Worm (Caenorhabditis elegans): Measurements from ENCODE around the gene scd-1.

The scd-1 gene

DNA sequence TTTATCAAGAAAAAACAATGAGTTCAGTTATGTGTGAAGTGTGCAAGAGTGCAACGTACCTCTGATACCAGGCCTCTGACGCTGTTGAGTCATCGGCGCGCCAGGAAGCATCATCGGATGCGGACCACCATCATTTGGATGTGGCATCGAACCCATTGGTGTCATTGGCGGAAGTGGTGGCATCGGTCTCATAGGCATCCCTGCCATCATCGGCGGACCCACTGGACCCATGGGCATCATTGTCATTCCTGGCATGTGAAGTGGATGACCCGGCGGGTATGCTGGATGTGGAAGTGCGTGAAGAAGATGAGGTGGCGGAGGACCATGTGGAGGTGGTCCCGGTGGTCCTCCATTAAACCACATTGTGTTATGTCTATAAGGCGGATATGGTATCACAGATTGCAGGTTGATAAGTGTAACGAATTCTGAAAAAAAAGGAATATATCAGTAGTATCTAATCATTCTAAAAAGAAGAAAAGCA is at the start of gene scd-1:
scd-1 (minus strand) TSS at position 431 of the 481 bp plus-strand sequence.
- TF ChIP-seq ZK546.5 (tag; optimal IDR thresholded peaks at IDR 0.05) (no peak), nhr-67 (tag; optimal IDR thresholded peaks at IDR 0.05) (no peak), egl-5 (tag; optimal IDR thresholded peaks at IDR 0.05) (no peak), zag-1 (tag; optimal IDR thresholded peaks at IDR 0.05) (no peak), nfya-1 (tag; optimal IDR thresholded peaks at IDR 0.05; ENCODE audit: insufficient read depth) (no peak), ztf-4 (tag; optimal IDR thresholded peaks at IDR 0.05) (no peak), lsy-12 (tag; optimal IDR thresholded peaks at IDR 0.05) (no peak), daf-12 (tag; optimal IDR thresholded peaks at IDR 0.05) (no peak), ama-1 (optimal IDR thresholded peaks at IDR 0.05) (no peak), pqm-1 (tag; optimal IDR thresholded peaks at IDR 0.05) (no peak), nhr-237 (tag; optimal IDR thresholded peaks at IDR 0.05) (no peak), lin-15B (tag; optimal IDR thresholded peaks at IDR 0.05) (no peak), ceh-9 (tag; optimal IDR thresholded peaks at IDR 0.05) (no peak), nhr-12 (tag; optimal IDR thresholded peaks at IDR 0.05) (no peak), mdl-1 (tag; optimal IDR thresholded peaks at IDR 0.05) (no peak), elt-1 (tag; optimal IDR thresholded peaks at IDR 0.05) (no peak), ztf-11 (tag; optimal IDR thresholded peaks at IDR 0.05) (no peak), ceh-16 (tag; optimal IDR thresholded peaks at IDR 0.05) (no peak)

DNA sequence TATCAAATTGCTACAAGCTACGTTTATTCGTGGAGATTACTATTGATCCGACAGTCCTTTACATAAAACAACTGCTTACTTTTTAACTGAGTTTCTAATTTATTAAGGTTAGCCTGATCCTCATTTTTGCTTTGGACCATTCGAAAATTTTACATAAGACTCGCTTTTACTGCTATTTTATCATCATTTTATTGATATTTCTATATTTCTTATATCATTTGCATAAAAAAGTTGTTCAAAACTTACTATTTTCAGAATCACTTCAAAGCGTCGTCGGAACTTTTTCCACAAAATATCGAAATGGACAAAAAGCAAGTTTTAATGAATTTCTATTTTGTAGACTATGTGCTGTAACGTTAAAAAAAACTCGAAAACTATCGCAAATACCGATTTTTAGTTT is 48.9 kb upstream of the scd-1 start, which contains the start of gene T24D5.1:
T24D5.1 (plus strand) TSS at position 301 of the 400 bp plus-strand sequence.
- no peak for TF ChIP-seq jun-1 (tag; optimal IDR thresholded peaks at IDR 0.05)
- TF ChIP-seq nfya-1 (tag; optimal IDR thresholded peaks at IDR 0.05; ENCODE audit: insufficient read depth), result no peak
- TF ChIP-seq nhr-12 (tag; optimal IDR thresholded peaks at IDR 0.05), result no peak
- no peak for TF ChIP-seq lin-15B (tag; optimal IDR thresholded peaks at IDR 0.05)
- TF ChIP-seq nhr-43 (tag; optimal IDR thresholded peaks at IDR 0.05; ENCODE audit: poor library complexity, severe bottlenecking), result no peak
- TF ChIP-seq elt-1 (tag; optimal IDR thresholded peaks at IDR 0.05), result no peak
- no peak for TF ChIP-seq unc-62 (GFP tag; optimal IDR thresholded peaks at IDR 0.05)
- no peak for TF ChIP-seq pha-4 (tag; optimal IDR thresholded peaks at IDR 0.05)
- no peak for TF ChIP-seq lsy-12 (tag; optimal IDR thresholded peaks at IDR 0.05)
- TF ChIP-seq nhr-11 (tag; optimal IDR thresholded peaks at IDR 0.05), result no peak
- no peak for TF ChIP-seq nhr-76 (tag; optimal IDR thresholded peaks at IDR 0.05)
- no peak for TF ChIP-seq nhr-28 (tag; optimal IDR thresholded peaks at IDR 0.05)
- TF ChIP-seq nhr-25 (tag; optimal IDR thresholded peaks at IDR 0.05), result no peak
- no peak for TF ChIP-seq ztf-11 (tag; optimal IDR thresholded peaks at IDR 0.05)
- no peak for TF ChIP-seq aly-2 (tag; optimal IDR thresholded peaks at IDR 0.05)

DNA sequence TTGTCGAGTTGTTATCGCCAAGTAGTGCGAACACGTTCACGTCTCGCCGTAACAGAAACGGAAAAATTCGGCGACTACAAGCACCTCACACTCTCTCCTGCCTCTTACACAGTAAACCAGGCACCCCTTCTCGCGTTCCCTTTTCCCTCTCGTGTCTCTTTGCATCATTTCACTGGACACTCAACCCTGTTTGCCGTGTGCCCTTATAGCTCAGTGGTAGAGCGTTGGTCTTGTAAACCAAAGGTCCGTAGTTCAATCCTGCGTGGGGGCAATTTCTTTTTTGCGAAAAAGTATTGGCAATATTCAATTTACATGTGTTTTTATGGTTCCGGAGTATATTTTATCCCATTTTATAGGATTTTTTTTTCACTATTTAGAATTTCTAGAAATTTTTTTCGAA is 38.0 kb upstream of the scd-1 start:
- no peak for TF ChIP-seq daf-12 (tag; optimal IDR thresholded peaks at IDR 0.05)
- peak; percentile 76 for TF ChIP-seq pha-4 (tag; optimal IDR thresholded peaks at IDR 0.05)
- no peak for TF ChIP-seq unc-62 (GFP tag; optimal IDR thresholded peaks at IDR 0.05)
- TF ChIP-seq elt-3 (tag; optimal IDR thresholded peaks at IDR 0.05), result no peak
- TF ChIP-seq mml-1 (tag; optimal IDR thresholded peaks at IDR 0.05), result no peak
- TF ChIP-seq jun-1 (tag; optimal IDR thresholded peaks at IDR 0.05), result peak; percentile 60
- peak; percentile 46 for TF ChIP-seq ceh-82 (tag; optimal IDR thresholded peaks at IDR 0.05)
- no peak for TF ChIP-seq fos-1 (tag; optimal IDR thresholded peaks at IDR 0.05)
- no peak for TF ChIP-seq ztf-11 (tag; optimal IDR thresholded peaks at IDR 0.05)
- TF ChIP-seq elt-1 (tag; optimal IDR thresholded peaks at IDR 0.05), result no peak
- no peak for TF ChIP-seq nhr-76 (tag; optimal IDR thresholded peaks at IDR 0.05)
- peak; percentile 45 for TF ChIP-seq elt-2 (tag; optimal IDR thresholded peaks at IDR 0.05)
- TF ChIP-seq skn-1 (tag; optimal IDR thresholded peaks at IDR 0.05), result peak; percentile 6
- TF ChIP-seq nhr-237 (tag; optimal IDR thresholded peaks at IDR 0.05), result no peak
- TF ChIP-seq aly-2 (tag; optimal IDR thresholded peaks at IDR 0.05), result no peak
- TF ChIP-seq nhr-25 (tag; optimal IDR thresholded peaks at IDR 0.05), result peak; percentile 42
- TF ChIP-seq egl-27 (tag; optimal IDR thresholded peaks at IDR 0.05), result peak; percentile 44
- TF ChIP-seq nhr-11 (tag; optimal IDR thresholded peaks at IDR 0.05), result no peak
- no peak for TF ChIP-seq ztf-4 (tag; optimal IDR thresholded peaks at IDR 0.05)
- peak; percentile 15 for TF ChIP-seq ceh-28 (tag; optimal IDR thresholded peaks at IDR 0.05)
- no peak for TF ChIP-seq ZK546.5 (tag; optimal IDR thresholded peaks at IDR 0.05)
- TF ChIP-seq fkh-10 (GFP tag; optimal IDR thresholded peaks at IDR 0.05), result no peak
- TF ChIP-seq tbx-2 (tag; optimal IDR thresholded peaks at IDR 0.05), result peak; percentile 72
- no peak for TF ChIP-seq snpc-4 (tag; optimal IDR thresholded peaks at IDR 0.05)
- TF ChIP-seq nfya-1 (tag; optimal IDR thresholded peaks at IDR 0.05; ENCODE audit: insufficient read depth), result peak; percentile 60
- peak; percentile 93 for TF ChIP-seq hmg-11 (tag; optimal IDR thresholded peaks at IDR 0.05)
- no peak for TF ChIP-seq eor-1 (tag; optimal IDR thresholded peaks at IDR 0.05)
- TF ChIP-seq lin-39 (tag; optimal IDR thresholded peaks at IDR 0.05), result peak; percentile 40
- peak; percentile 76 for TF ChIP-seq nhr-43 (tag; optimal IDR thresholded peaks at IDR 0.05; ENCODE audit: poor library complexity, severe bottlenecking)

All from whole organism, L3 larva.